Worm (Caenorhabditis elegans) whole organism, mixed stage, embryonic: Measurements from ENCODE around the gene F37H8.6.

ENCODE experiments used
- M03D4.4 ChIP-seq: sonication (generic microtip); optimal IDR thresholded peaks from 2 replicates; lab custom pipeline; 2017; ENCODE audit warnings: mild to moderate bottlenecking, missing genetic modification characterization, missing compliant biosample characterization
- bed-3 ChIP-seq: fragments of 200-800 bp; sonication (Bioruptor generic); optimal IDR thresholded peaks from 3 replicates; lab custom pipeline; 2018; ENCODE audit warnings: mild to moderate bottlenecking, missing genetic modification characterization, moderate library complexity, missing compliant biosample characterization
- blmp-1 ChIP-seq: fragments of 150-350 bp; optimal IDR thresholded peaks from 2 replicates; lab custom pipeline; 2014; ENCODE audit warnings: missing biosample characterization, missing genetic modification characterization
- ceh-39 ChIP-seq: fragments of 150-350 bp; optimal IDR thresholded peaks from 2 replicates; lab custom pipeline; 2014; ENCODE audit warnings: missing biosample characterization, missing genetic modification characterization
- ceh-43 ChIP-seq: fragments of 200-800 bp; sonication (Bioruptor generic); optimal IDR thresholded peaks from 2 replicates; lab custom pipeline; 2018; ENCODE audit warnings: mild to moderate bottlenecking, missing genetic modification characterization, moderate library complexity, missing compliant biosample characterization
- ceh-83 ChIP-seq: fragments of 200-800 bp; sonication (Bioruptor generic); optimal IDR thresholded peaks from 2 replicates; lab custom pipeline; 2018; ENCODE audit warnings: mild to moderate bottlenecking, missing genetic modification characterization, missing compliant biosample characterization
- ces-1 ChIP-seq: fragments of 150-350 bp; optimal IDR thresholded peaks from 2 replicates; lab custom pipeline; 2014; ENCODE audit warnings: missing biosample characterization, missing genetic modification reagents, missing genetic modification characterization
- cnd-1 ChIP-seq: fragments of 200-800 bp; sonication (Bioruptor generic); optimal IDR thresholded peaks from 2 replicates; lab custom pipeline; 2018; ENCODE audit warnings: mild to moderate bottlenecking, missing genetic modification characterization, missing compliant biosample characterization
- drap-1 ChIP-seq: fragments of 200-800 bp; sonication (Bioruptor generic); optimal IDR thresholded peaks from 3 replicates; lab custom pipeline; 2018; ENCODE audit warnings: mild to moderate bottlenecking, missing genetic modification characterization, missing compliant biosample characterization
- elt-1 ChIP-seq: sonication (generic microtip); optimal IDR thresholded peaks from 2 replicates; lab custom pipeline; 2017; ENCODE audit warnings: missing genetic modification characterization, mild to moderate bottlenecking, missing compliant biosample characterization, antibody characterized with exemption, moderate library complexity, borderline replicate concordance; ENCODE audit not compliant: insufficient read depth
- elt-3 ChIP-seq: fragments of 150-350 bp; optimal IDR thresholded peaks from 2 replicates; lab custom pipeline; 2014; ENCODE audit warnings: missing biosample characterization, missing genetic modification characterization
- flh-1 ChIP-seq: fragments of 200-800 bp; sonication (Bioruptor generic); optimal IDR thresholded peaks from 2 replicates; lab custom pipeline; 2018; ENCODE audit warnings: mild to moderate bottlenecking, missing genetic modification characterization, moderate library complexity, missing compliant biosample characterization
- ham-2 ChIP-seq: fragments of 200-800 bp; sonication (Bioruptor generic); optimal IDR thresholded peaks from 2 replicates; lab custom pipeline; 2018; ENCODE audit warnings: mild to moderate bottlenecking, missing genetic modification characterization, missing compliant biosample characterization
- hlh-1 ChIP-seq: fragments of 150-350 bp; optimal IDR thresholded peaks from 2 replicates; lab custom pipeline; 2014; ENCODE audit warnings: missing biosample characterization, missing genetic modification reagents, missing genetic modification characterization
- lin-13 ChIP-seq: fragments of 150-350 bp; optimal IDR thresholded peaks from 2 replicates; lab custom pipeline; 2014; ENCODE audit warnings: missing biosample characterization, missing genetic modification characterization
- lin-32 ChIP-seq: fragments of 200-800 bp; sonication (Bioruptor generic); optimal IDR thresholded peaks from 2 replicates; lab custom pipeline; 2018; ENCODE audit warnings: mild to moderate bottlenecking, missing genetic modification characterization, missing compliant biosample characterization
- lsy-2 ChIP-seq: fragments of 150-350 bp; optimal IDR thresholded peaks from 2 replicates; lab custom pipeline; 2014; ENCODE audit warnings: missing biosample characterization, missing genetic modification characterization
- mab-5 ChIP-seq: fragments of 150-350 bp; optimal IDR thresholded peaks from 2 replicates; lab custom pipeline; 2014; ENCODE audit warnings: missing biosample characterization, missing genetic modification characterization
- mep-1 ChIP-seq: fragments of 150-350 bp; optimal IDR thresholded peaks from 2 replicates; lab custom pipeline; 2017; ENCODE audit warnings: missing biosample characterization, missing genetic modification reagents, missing genetic modification characterization, inconsistent platforms
- nhr-2 ChIP-seq: fragments of 150-350 bp; optimal IDR thresholded peaks from 2 replicates; lab custom pipeline; 2014; ENCODE audit warnings: missing biosample characterization, missing genetic modification characterization
- nhr-28 ChIP-seq: fragments of 150-350 bp; optimal IDR thresholded peaks from 2 replicates; lab custom pipeline; 2014; ENCODE audit warnings: missing biosample characterization, missing genetic modification characterization
- nhr-76 ChIP-seq: sonication (generic microtip); optimal IDR thresholded peaks from 2 replicates; lab custom pipeline; 2017; ENCODE audit warnings: missing biosample characterization, missing genetic modification characterization
- pha-4 ChIP-seq: fragments of 150-350 bp; optimal IDR thresholded peaks from 2 replicates; lab custom pipeline; 2018; ENCODE audit warnings: missing biosample characterization, missing genetic modification reagents, missing genetic modification characterization
- sem-2 ChIP-seq: fragments of 200-800 bp; sonication (Bioruptor generic); optimal IDR thresholded peaks from 2 replicates; lab custom pipeline; 2018; ENCODE audit warnings: mild to moderate bottlenecking, missing genetic modification characterization, missing compliant biosample characterization
- snpc-4 ChIP-seq: fragments of 150-350 bp; optimal IDR thresholded peaks from 2 replicates; lab custom pipeline; 2014; ENCODE audit warnings: missing biosample characterization, missing genetic modification characterization
- sptf-1 ChIP-seq: sonication (generic microtip); optimal IDR thresholded peaks from 2 replicates; lab custom pipeline; 2017; ENCODE audit warnings: mild to moderate bottlenecking, missing genetic modification characterization, moderate library complexity, missing compliant biosample characterization
- tbx-8 ChIP-seq: fragments of 200-800 bp; sonication (Bioruptor generic); optimal IDR thresholded peaks from 2 replicates; lab custom pipeline; 2018; ENCODE audit warnings: mild to moderate bottlenecking, missing genetic modification characterization, moderate library complexity, missing compliant biosample characterization
- unc-120 ChIP-seq: sonication (generic microtip); optimal IDR thresholded peaks from 2 replicates; lab custom pipeline; 2017; ENCODE audit warnings: missing genetic modification characterization, missing compliant biosample characterization; ENCODE audit not compliant: poor library complexity, severe bottlenecking
- unc-39 ChIP-seq: fragments of 150-350 bp; optimal IDR thresholded peaks from 2 replicates; lab custom pipeline; 2014; ENCODE audit warnings: missing biosample characterization, missing genetic modification characterization
- ztf-11 ChIP-seq: fragments of 150-350 bp; optimal IDR thresholded peaks from 2 replicates; lab custom pipeline; 2014; ENCODE audit warnings: missing biosample characterization, missing genetic modification characterization

F37H8.6 gene

DNA sequence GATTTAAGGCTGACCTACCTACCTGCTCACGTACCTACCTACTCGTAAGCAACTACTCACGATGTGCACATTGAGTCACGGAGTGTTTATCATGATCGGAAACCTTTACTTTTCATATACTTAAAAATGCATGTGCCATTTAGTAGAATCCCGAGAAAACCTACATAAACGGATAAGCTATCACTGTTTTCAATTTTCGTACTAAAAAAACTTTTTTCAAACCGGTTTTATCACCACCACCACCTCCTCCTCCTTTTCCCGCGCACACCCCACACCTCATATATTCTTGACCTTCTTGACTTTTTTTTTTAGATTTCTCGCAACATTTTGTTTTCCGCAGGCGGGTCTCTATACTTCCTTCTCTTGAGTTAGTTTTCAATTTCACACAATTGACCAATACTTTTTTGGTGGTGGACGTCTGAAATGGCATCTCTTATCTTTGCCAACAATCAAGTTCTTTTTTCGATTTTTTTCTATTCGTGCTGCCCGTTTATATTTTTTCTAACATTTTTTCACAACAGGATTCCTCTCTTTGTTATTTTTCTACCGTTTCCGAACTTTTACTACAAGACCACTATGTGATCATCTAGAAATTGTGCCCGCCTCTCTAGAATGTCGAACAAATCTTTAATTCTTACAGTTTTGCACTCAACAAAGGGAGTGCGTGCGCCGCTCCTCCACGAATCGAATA, 25.4 kb upstream of the F37H8.6 start, which contains the start of gene srap-1:
TSS of gene srap-1 (plus strand) at position 641 of the 691 bp plus-strand sequence.
- no peak for TF ChIP-seq tbx-8 (GFP tag; lab: Kevin White, UChicago)
- TF ChIP-seq lin-32 (GFP tag; lab: Kevin White, UChicago) = no peak
- TF ChIP-seq ztf-11 = no peak
- no peak for TF ChIP-seq cnd-1 (tag; lab: Kevin White, UChicago)
- TF ChIP-seq ceh-39 (tag; lab: Kevin White, UChicago) = no peak
- TF ChIP-seq ceh-43 (GFP tag; lab: Kevin White, UChicago) = no peak
- no peak for TF ChIP-seq lin-13 (tag; lab: Kevin White, UChicago)
- TF ChIP-seq blmp-1 = no peak
- TF ChIP-seq M03D4.4 (tag; lab: Kevin White, UChicago) = no peak
- TF ChIP-seq lsy-2 (tag; lab: Kevin White, UChicago) = no peak
- TF ChIP-seq unc-39 (tag; lab: Kevin White, UChicago) = no peak
- TF ChIP-seq nhr-76 (tag; lab: Kevin White, UChicago) = no peak
- no peak for TF ChIP-seq mep-1
- TF ChIP-seq sem-2 (GFP tag; lab: Kevin White, UChicago) = no peak

DNA sequence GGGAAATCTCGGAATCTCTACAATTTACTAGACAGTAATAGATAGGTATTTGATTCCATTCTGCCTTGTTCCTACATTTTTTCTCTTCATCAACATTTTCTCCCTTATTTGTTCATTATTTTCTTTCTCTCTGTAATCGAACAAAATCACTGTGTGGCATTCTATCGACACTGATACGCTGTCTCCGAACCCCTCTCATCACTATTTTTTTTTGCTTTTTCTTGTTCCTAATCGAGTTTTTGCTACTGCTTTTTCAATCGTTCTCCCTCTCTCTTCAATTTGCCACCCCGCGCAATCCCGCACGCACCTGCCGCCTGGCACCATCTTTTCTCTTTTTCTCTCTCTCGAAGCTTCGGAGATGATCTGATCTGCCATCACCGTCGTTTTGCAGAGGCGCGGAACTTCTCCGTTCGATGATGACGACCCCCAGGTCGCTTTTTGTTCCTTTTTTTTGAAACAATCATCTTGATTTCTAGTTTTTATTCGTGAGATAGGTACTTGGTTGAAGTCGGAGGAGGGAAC, 23.0 kb upstream of the F37H8.6 start:
- TF ChIP-seq tbx-8 (GFP tag; lab: Kevin White, UChicago) = no peak

DNA sequence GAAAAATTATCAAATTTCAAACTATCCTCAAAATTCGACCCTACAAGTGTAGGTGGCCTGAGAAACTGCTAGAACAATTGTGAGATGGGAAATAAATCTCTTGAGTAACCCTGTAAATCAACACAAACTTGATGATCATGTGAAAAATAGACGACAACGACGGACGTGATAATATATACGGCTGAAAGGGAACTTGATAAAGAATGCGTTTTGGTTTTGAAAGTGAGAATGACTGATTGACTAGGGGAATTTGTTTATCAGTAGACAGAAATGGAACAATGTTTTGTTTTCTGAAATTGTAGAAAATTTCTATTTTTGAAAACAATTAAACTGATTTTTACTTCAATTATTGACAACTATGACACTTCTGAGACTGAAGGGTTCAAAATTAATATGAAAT, 16.2 kb upstream of the F37H8.6 start:
- TF ChIP-seq elt-3 (tag; lab: Kevin White, UChicago) (no peak), blmp-1 (no peak), ceh-83 (no peak), nhr-76 (tag; lab: Kevin White, UChicago) (no peak), mep-1 (no peak), pha-4 (tag; lab: Kevin White, UChicago) (no peak), lsy-2 (tag; lab: Kevin White, UChicago) (no peak), ztf-11 (no peak), cnd-1 (tag; lab: Kevin White, UChicago) (no peak), unc-120 (tag; lab: Kevin White, UChicago) (no peak), M03D4.4 (tag; lab: Kevin White, UChicago) (no peak), ceh-43 (GFP tag; lab: Kevin White, UChicago) (no peak), mab-5 (tag; lab: Kevin White, UChicago) (no peak), nhr-2 (no peak), flh-1 (GFP tag; lab: Kevin White, UChicago) (no peak)

DNA sequence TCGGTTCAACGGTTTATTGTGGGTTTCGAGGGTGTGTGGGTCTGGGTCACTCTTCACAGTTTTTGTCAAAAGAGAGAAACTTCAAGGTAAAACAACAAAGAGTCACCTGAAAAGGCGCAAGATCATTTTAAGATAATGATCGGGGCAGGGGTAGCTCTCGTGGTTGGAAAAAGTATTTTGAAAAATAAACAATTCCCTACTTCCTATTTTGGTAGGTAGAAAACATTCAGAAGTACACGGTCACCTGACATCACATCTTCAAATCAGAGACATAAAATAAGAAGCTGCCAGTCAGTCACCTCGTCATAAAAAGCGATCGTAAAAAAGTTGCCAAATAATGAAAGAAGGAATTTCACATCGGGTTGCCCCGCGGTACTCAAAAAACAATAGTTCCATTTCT, 15.2 kb upstream of the F37H8.6 start:
- TF ChIP-seq bed-3 (GFP tag; lab: Kevin White, UChicago) (no peak), sptf-1 (tag; lab: Kevin White, UChicago) (no peak), elt-1 (tag; lab: Kevin White, UChicago) (no peak), lsy-2 (tag; lab: Kevin White, UChicago) (no peak), nhr-2 (no peak), nhr-76 (tag; lab: Kevin White, UChicago) (no peak), ham-2 (GFP tag; lab: Kevin White, UChicago) (no peak), nhr-28 (tag; lab: Kevin White, UChicago) (no peak), tbx-8 (GFP tag; lab: Kevin White, UChicago) (no peak), snpc-4 (tag; lab: Kevin White, UChicago) (no peak), hlh-1 (tag; lab: Kevin White, UChicago) (no peak), ztf-11 (no peak), elt-3 (tag; lab: Kevin White, UChicago) (no peak), flh-1 (GFP tag; lab: Kevin White, UChicago) (no peak), unc-39 (tag; lab: Kevin White, UChicago) (no peak), pha-4 (tag; lab: Kevin White, UChicago) (no peak), unc-120 (tag; lab: Kevin White, UChicago) (no peak), drap-1 (GFP tag; lab: Kevin White, UChicago) (no peak), ces-1 (GFP tag; lab: Kevin White, UChicago) (no peak), ceh-83 (no peak)
